Fruit fly (Drosophila melanogaster): ENCODE results near the gene CG33939.

The CG33939 gene

DNA sequence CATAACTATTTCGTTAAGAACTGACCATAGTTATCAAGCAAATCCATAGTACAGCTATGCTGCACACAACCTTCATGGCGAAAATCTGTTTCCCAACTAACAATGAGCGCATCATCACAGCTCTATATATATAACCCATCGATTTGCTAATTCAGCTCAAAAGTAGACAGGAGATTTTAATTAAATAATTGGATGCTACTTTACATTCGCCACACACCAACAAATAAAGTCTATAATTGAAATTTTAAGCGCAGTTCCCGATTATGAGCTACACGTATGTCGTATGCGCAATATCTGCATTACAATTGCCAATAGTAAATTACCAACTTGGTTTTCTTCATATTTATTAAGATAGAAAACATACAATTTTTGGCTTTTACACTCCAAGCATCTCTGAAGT is 38.9 kb downstream of the CG33939 start, which contains the start of gene Obp18a:
Gene Obp18a (minus strand): TSS at position 101 of the 400 bp plus-strand sequence.
- TF ChIP-seq CG32121 (GFP tag; IDR thresholded peaks at IDR 0.05): no peak
- TF ChIP-seq CG13204 (GFP tag; optimal IDR thresholded peaks at IDR 0.05): no peak
- no peak for TF ChIP-seq rn (GFP tag; IDR thresholded peaks at IDR 0.05)
- no peak for TF ChIP-seq CG34367 (tag; optimal IDR thresholded peaks at IDR 0.05)
- no peak for TF ChIP-seq fd96Ca (GFP tag; IDR thresholded peaks at IDR 0.05)
- no peak for TF ChIP-seq CG4496 (GFP tag; IDR thresholded peaks at IDR 0.05)
- TF ChIP-seq CG14655 (GFP tag; optimal IDR thresholded peaks at IDR 0.05): no peak
- TF ChIP-seq CG10348 (GFP tag; IDR thresholded peaks at IDR 0.05): no peak
- TF ChIP-seq Snoo (tag; optimal IDR thresholded peaks at IDR 0.05): no peak
- TF ChIP-seq Pif1A (GFP tag; optimal IDR thresholded peaks at IDR 0.05): no peak
- TF ChIP-seq CG15710 (tag; optimal IDR thresholded peaks at IDR 0.05): no peak
- no peak for TF ChIP-seq CG12605 (GFP tag; IDR thresholded peaks at IDR 0.05)
- TF ChIP-seq CG8159 (tag; optimal IDR thresholded peaks at IDR 0.05): no peak
- TF ChIP-seq gl (tag; optimal IDR thresholded peaks at IDR 0.05): no peak
- TF ChIP-seq EcR (GFP tag; optimal IDR thresholded peaks at IDR 0.05): no peak
- TF ChIP-seq CG9948 (tag; optimal IDR thresholded peaks at IDR 0.05): no peak
- no peak for TF ChIP-seq CG17806 (tag; optimal IDR thresholded peaks at IDR 0.05)
- no peak for TF ChIP-seq Ets98B (GFP tag; IDR thresholded peaks at IDR 0.05)

dm6 chrX:19127216-19127615 is 47.5 kb downstream of the CG33939 start, which contains the start of gene tgy:
Gene tgy, minus strand, starts transcription at chrX:19127316.
- no peak for TF ChIP-seq Ets98B (GFP tag; IDR thresholded peaks at IDR 0.05)
- no peak for TF ChIP-seq CG13204 (GFP tag; optimal IDR thresholded peaks at IDR 0.05)
- no peak for TF ChIP-seq Pif1B (GFP tag; optimal IDR thresholded peaks at IDR 0.05)

- TF ChIP-seq CG12605 (GFP tag; IDR thresholded peaks at IDR 0.05) (no peak), fd96Ca (GFP tag; IDR thresholded peaks at IDR 0.05) (no peak), rn (GFP tag; IDR thresholded peaks at IDR 0.05) (no peak), CG8159 (tag; optimal IDR thresholded peaks at IDR 0.05) (no peak), CG34367 (tag; optimal IDR thresholded peaks at IDR 0.05) (no peak), Ets98B (GFP tag; IDR thresholded peaks at IDR 0.05) (no peak), CG14655 (GFP tag; optimal IDR thresholded peaks at IDR 0.05) (no peak), CG32121 (GFP tag; IDR thresholded peaks at IDR 0.05) (no peak), CG4496 (GFP tag; IDR thresholded peaks at IDR 0.05) (no peak), Snoo (tag; optimal IDR thresholded peaks at IDR 0.05) (no peak), CG8301 (tag; optimal IDR thresholded peaks at IDR 0.05) (no peak), D1 (tag; optimal IDR thresholded peaks at IDR 0.05) (no peak)
Observed at dm6 chrX:19124288-19124687, 50.4 kb downstream of the CG33939 start, which contains the start of gene CG15882. Gene CG15882, minus strand, starts transcription at chrX:19124388.
